Worm (Caenorhabditis elegans) whole organism, L4/young adult: ENCODE measurements around the gene grd-8.

Source experiments
- W03F9.2 ChIP-seq: fragments of 150-350 bp; optimal IDR thresholded peaks from 2 replicates; lab custom pipeline; 2014; ENCODE audit warnings: missing biosample characterization, missing genetic modification characterization
- dao-5 ChIP-seq: sonication (generic microtip); optimal IDR thresholded peaks from 2 replicates; lab custom pipeline; 2016; ENCODE audit warnings: missing genotype, missing genetic modification characterization, moderate library complexity, missing compliant biosample characterization
- him-1 ChIP-seq: sonication (generic microtip); optimal IDR thresholded peaks from 2 replicates; lab custom pipeline; 2016; ENCODE audit warnings: missing genotype, missing genetic modification reagents, missing genetic modification characterization, missing compliant biosample characterization

- TF ChIP-seq W03F9.2 (tag; lab: Kevin White, UChicago) (no peak), him-1 (tag; lab: Kevin White, UChicago) (no peak), dao-5 (tag; lab: Kevin White, UChicago) (no peak)
Measured at ce11 chrV:7864663-7865062, 22.3 kb downstream of the grd-8 start, which contains the start of gene C37C3.11.
